Worm (Caenorhabditis elegans): ENCODE measurements around the gene sta-2.

sta-2 gene

ce11 chrV:9768828-9769778 lies 28.1 kb downstream of the sta-2 start, which contains the start of gene unc-42:
Gene unc-42, minus strand, starts transcription at chrV:9769391.
- TF ChIP-seq set-16 (GFP tag; IDR thresholded peaks at IDR 0.05) (peak; percentile 93), pha-4 (GFP tag; IDR thresholded peaks at IDR 0.05) (no peak), pha-4 (tag; optimal IDR thresholded peaks at IDR 0.05) (no peak), lin-13 (GFP tag; optimal IDR thresholded peaks at IDR 0.05) (no peak), ces-1 (GFP tag; optimal IDR thresholded peaks at IDR 0.05) (peak; percentile 100), nhr-6 (tag; optimal IDR thresholded peaks at IDR 0.05) (no peak), ctbp-1 (GFP tag; IDR thresholded peaks at IDR 0.05) (peak; percentile 70), mxl-2 (GFP tag; conservative IDR thresholded peaks at IDR 0.05) (no peak), unc-62 (GFP tag; optimal IDR thresholded peaks at IDR 0.05 in 1 of 2) (peak in 1 of 2 experiments; percentile 4), unc-62 (tag; optimal IDR thresholded peaks at IDR 0.05) (no peak), lsy-2 (tag; optimal IDR thresholded peaks at IDR 0.05) (peak in 1 of 2 experiments; percentile 40), aha-1 (tag) (peak; percentile 2), fkh-10 (GFP tag; optimal IDR thresholded peaks at IDR 0.05) (peak; percentile 73)

ce11 chrV:9771311-9771710 lies 30.3 kb downstream of the sta-2 start:
- TF ChIP-seq daf-19 (GFP tag; conservative IDR thresholded peaks at IDR 0.05) (no peak), lin-15B (tag; optimal IDR thresholded peaks at IDR 0.05) (no peak), spr-1 (tag; optimal IDR thresholded peaks at IDR 0.05) (no peak), zip-11 (GFP tag; IDR thresholded peaks at IDR 0.05) (no peak), mxl-3 (GFP tag; optimal IDR thresholded peaks at IDR 0.05) (no peak), F10B5.3 (tag; optimal IDR thresholded peaks at IDR 0.05) (no peak)

ce11 chrV:9771970-9772369 lies 31.0 kb downstream of the sta-2 start, which contains the start of gene F46B6.2:
Gene F46B6.2, plus strand, starts transcription at chrV:9772285.
- 0 out of 2 replicates have a peak, but pooled peaks have one; percentile 40 for TF ChIP-seq ctbp-1 (GFP tag; IDR thresholded peaks at IDR 0.05)
- TF ChIP-seq jun-1 (tag; optimal IDR thresholded peaks at IDR 0.05), result no peak

ce11 chrV:9775734-9776133 lies 34.7 kb downstream of the sta-2 start, which contains the start of gene F46B6.12:
Gene F46B6.12, minus strand, starts transcription at chrV:9775834.
- peak in 1 of 2 experiments; percentile 38 for TF ChIP-seq unc-62 (GFP tag; optimal IDR thresholded peaks at IDR 0.05 in 1 of 2)
- TF ChIP-seq unc-62 (tag; optimal IDR thresholded peaks at IDR 0.05), result no peak
- no peak for TF ChIP-seq spr-3 (GFP tag; optimal IDR thresholded peaks at IDR 0.05)

- TF ChIP-seq snpc-1.2 (GFP tag; IDR thresholded peaks at IDR 0.05), result no peak
- TF ChIP-seq pqm-1 (tag; optimal IDR thresholded peaks at IDR 0.05), result no peak
Observed at ce11 chrV:9777645-9778044, 36.6 kb downstream of the sta-2 start, which contains the start of gene smg-4. Gene smg-4, minus strand, starts transcription at chrV:9777745.

ce11 chrV:9779418-9779817 lies 38.4 kb downstream of the sta-2 start, which contains the start of gene F46B6.4:
Gene F46B6.4, minus strand, starts transcription at chrV:9779518.
- no peak for TF ChIP-seq fkh-10 (GFP tag; optimal IDR thresholded peaks at IDR 0.05)
- no peak for TF ChIP-seq pha-4 (GFP tag; IDR thresholded peaks at IDR 0.05)
- TF ChIP-seq pha-4 (tag; optimal IDR thresholded peaks at IDR 0.05), result no peak
- TF ChIP-seq nhr-41 (GFP tag; IDR thresholded peaks at IDR 0.05), result no peak
- no peak for TF ChIP-seq nhr-28 (tag; optimal IDR thresholded peaks at IDR 0.05)
- no peak for TF ChIP-seq spr-3 (GFP tag; optimal IDR thresholded peaks at IDR 0.05)
- TF ChIP-seq Y48G9A.11 (GFP tag; IDR thresholded peaks at IDR 0.05), result no peak
- no peak for TF ChIP-seq daf-12 (tag; optimal IDR thresholded peaks at IDR 0.05)
- TF ChIP-seq set-16 (GFP tag; IDR thresholded peaks at IDR 0.05), result no peak
- TF ChIP-seq madf-5 (GFP tag; IDR thresholded peaks at IDR 0.05), result no peak
- no peak for TF ChIP-seq lin-38 (GFP tag; IDR thresholded peaks at IDR 0.05)
- TF ChIP-seq jun-1 (tag; optimal IDR thresholded peaks at IDR 0.05), result no peak
- TF ChIP-seq ceh-32 (tag; optimal IDR thresholded peaks at IDR 0.05; ENCODE audit: poor library complexity), result no peak
- no peak for TF ChIP-seq ama-1 (optimal IDR thresholded peaks at IDR 0.05)

Data from whole organism, L4 larva.